Worm (Caenorhabditis elegans) whole organism, L4 larva: ENCODE data around the gene clec-264.

Experiments
- F10B5.3 ChIP-seq: sonication (generic microtip); optimal IDR thresholded peaks from 2 replicates; lab custom pipeline; 2016; ENCODE audit warnings: mild to moderate bottlenecking, missing genetic modification characterization, missing compliant biosample characterization
- F26F4.8 ChIP-seq: fragments of 200-800 bp; sonication (Bioruptor generic); conservative IDR thresholded peaks from 2 replicates; pipeline ENCODE4 v1.3.6; 2022; ENCODE audit warnings: missing genetic modification characterization, missing compliant biosample characterization
- F37D6.2 ChIP-seq: sonication (generic microtip); optimal IDR thresholded peaks from 2 replicates; lab custom pipeline; 2016; ENCODE audit warnings: mild to moderate bottlenecking, missing genetic modification characterization, missing compliant biosample characterization
- Y5F2A.4 ChIP-seq: fragments of 200-800 bp; sonication (Bioruptor generic); optimal IDR thresholded peaks from 2 replicates; lab custom pipeline; 2018; ENCODE audit warnings: mild to moderate bottlenecking, missing genetic modification characterization, missing compliant biosample characterization
- ZK546.5 ChIP-seq, 2 experiments: sonication (generic microtip); optimal IDR thresholded peaks; 2 replicates each; lab custom pipeline; 2017; ENCODE audit warnings: missing biosample characterization in 2 of 2, missing genetic modification characterization in 2 of 2
- aha-1 ChIP-seq: fragments of 150-350 bp; peaks from one replicate; lab custom pipeline; 2014; ENCODE audit warnings: missing biosample characterization, missing genetic modification characterization
- ama-1 ChIP-seq: fragments of 150-350 bp; optimal IDR thresholded peaks from 2 replicates; lab custom pipeline; 2014; ENCODE audit warnings: inconsistent platforms, mixed read lengths
- arid-1 ChIP-seq: fragments of 200-800 bp; sonication (Bioruptor generic); conservative IDR thresholded peaks from 2 replicates; pipeline ENCODE4 v1.3.6; 2022; ENCODE audit warnings: missing genetic modification reagents, missing genetic modification characterization, missing compliant biosample characterization
- ceh-20 ChIP-seq: fragments of 200-800 bp; sonication (Bioruptor generic); IDR thresholded peaks from 2 replicates; pipeline ENCODE4 v1.3.6; 2022; ENCODE audit warnings: missing genetic modification reagents, missing genetic modification characterization, missing compliant biosample characterization
- ceh-32 ChIP-seq: sonication (generic microtip); optimal IDR thresholded peaks from 2 replicates; lab custom pipeline; 2016; ENCODE audit warnings: mild to moderate bottlenecking, missing genetic modification characterization, missing compliant biosample characterization; ENCODE audit not compliant: poor library complexity
- cey-2 ChIP-seq: sonication (generic microtip); optimal IDR thresholded peaks from 3 replicates; lab custom pipeline; 2017; ENCODE audit warnings: missing genetic modification characterization, mild to moderate bottlenecking, missing compliant biosample characterization, antibody characterized with exemption, borderline replicate concordance; ENCODE audit not compliant: insufficient read depth
- ctbp-1 ChIP-seq: fragments of 200-800 bp; sonication (Bioruptor generic); IDR thresholded peaks from 2 replicates; pipeline ENCODE4 v1.3.6; 2022; ENCODE audit warnings: missing genetic modification reagents, missing genetic modification characterization, missing compliant biosample characterization
- daf-12 ChIP-seq: fragments of 150-350 bp; optimal IDR thresholded peaks from 2 replicates; lab custom pipeline; 2014; ENCODE audit warnings: missing biosample characterization, missing genetic modification reagents, missing genetic modification characterization
- daf-16 ChIP-seq, 3 experiments: sonication (generic microtip); optimal IDR thresholded peaks; 2 replicates each; lab custom pipeline; 2016 to 2017; ENCODE audit warnings: missing genetic modification characterization in 3 of 3, missing genetic modification reagents in 3 of 3, mild to moderate bottlenecking in 2 of 3, missing compliant biosample characterization in 2 of 3, missing biosample characterization in 1 of 3, moderate library complexity in 1 of 3
- dmd-6 ChIP-seq: fragments of 200-800 bp; sonication (Bioruptor generic); IDR thresholded peaks from 2 replicates; pipeline ENCODE4 v1.3.6; 2022; ENCODE audit warnings: missing genetic modification reagents, missing genetic modification characterization, missing compliant biosample characterization
- dmd-8 ChIP-seq: fragments of 200-800 bp; sonication (Bioruptor generic); IDR thresholded peaks from 2 replicates; pipeline ENCODE4 v1.3.6; 2022; ENCODE audit warnings: missing genetic modification characterization, missing compliant biosample characterization
- dmd-9 ChIP-seq: fragments of 200-800 bp; sonication (Bioruptor generic); IDR thresholded peaks from 2 replicates; pipeline ENCODE4 v1.3.6; 2022; ENCODE audit warnings: missing genetic modification reagents, missing genetic modification characterization, missing compliant biosample characterization
- dve-1 ChIP-seq: sonication (generic microtip); optimal IDR thresholded peaks from 2 replicates; lab custom pipeline; 2017; ENCODE audit warnings: antibody characterized with exemption, mild to moderate bottlenecking, missing genetic modification characterization, missing compliant biosample characterization; ENCODE audit not compliant: insufficient read depth
- fos-1 ChIP-seq: fragments of 150-350 bp; optimal IDR thresholded peaks from 2 replicates; lab custom pipeline; 2014; ENCODE audit warnings: missing biosample characterization, missing genetic modification characterization
- hif-1 ChIP-seq, 2 experiments: sonication (generic microtip); optimal IDR thresholded peaks; 2 replicates each; lab custom pipeline; 2016 to 2017; ENCODE audit warnings: missing compliant biosample characterization in 2 of 2, missing genetic modification characterization in 2 of 2, missing genetic modification reagents in 2 of 2, missing genotype in 2 of 2, mild to moderate bottlenecking in 1 of 2
- hlh-11 ChIP-seq: fragments of 200-800 bp; sonication (Bioruptor generic); optimal IDR thresholded peaks from 2 replicates; lab custom pipeline; 2018; ENCODE audit warnings: mild to moderate bottlenecking, missing genetic modification characterization, missing compliant biosample characterization
- lim-7 ChIP-seq: fragments of 200-800 bp; sonication (Bioruptor generic); IDR thresholded peaks from 2 replicates; pipeline ENCODE4 v1.3.6; 2022; ENCODE audit warnings: missing genetic modification characterization, missing compliant biosample characterization
- lin-15B ChIP-seq: fragments of 150-350 bp; sonication (generic microtip); optimal IDR thresholded peaks from 3 replicates; lab custom pipeline; 2014; ENCODE audit warnings: missing biosample characterization, missing genetic modification characterization
- lin-38 ChIP-seq: fragments of 200-800 bp; sonication (Bioruptor generic); IDR thresholded peaks from 2 replicates; pipeline ENCODE4 v1.3.6; 2022; ENCODE audit warnings: missing genetic modification reagents, missing genetic modification characterization, missing compliant biosample characterization
- lin-39 ChIP-seq: fragments of 150-350 bp; optimal IDR thresholded peaks from 2 replicates; lab custom pipeline; 2014; ENCODE audit warnings: missing biosample characterization, missing genetic modification reagents, missing genetic modification characterization
- lir-3 ChIP-seq: sonication (generic microtip); optimal IDR thresholded peaks from 2 replicates; lab custom pipeline; 2016; ENCODE audit warnings: mild to moderate bottlenecking, missing genetic modification characterization, missing compliant biosample characterization
- lsy-2 ChIP-seq, 2 experiments: fragments of 150-350 bp in 1 of 2; sonication (generic microtip) in 1 of 2; optimal IDR thresholded peaks; 2 replicates each; lab custom pipeline; 2014 to 2017; ENCODE audit warnings: missing biosample characterization in 2 of 2, missing genetic modification characterization in 2 of 2
- madf-5 ChIP-seq, 2 experiments: fragments of 200-800 bp; sonication (Bioruptor generic); IDR thresholded peaks; 2 replicates each; pipeline ENCODE4 v1.3.6; 2022; ENCODE audit warnings: missing compliant biosample characterization in 2 of 2, missing genetic modification characterization in 2 of 2
- mdt-29 ChIP-seq: fragments of 200-800 bp; sonication (Bioruptor generic); IDR thresholded peaks from 2 replicates; pipeline ENCODE4 v1.3.6; 2022; ENCODE audit warnings: missing genetic modification reagents, missing genetic modification characterization, missing compliant biosample characterization
- mep-1 ChIP-seq: fragments of 150-350 bp; sonication (generic microtip); optimal IDR thresholded peaks from 3 replicates; lab custom pipeline; 2014; ENCODE audit warnings: missing biosample characterization, missing genetic modification characterization
- mes-2 ChIP-seq: sonication (generic microtip); optimal IDR thresholded peaks from 2 replicates; lab custom pipeline; 2016; ENCODE audit warnings: missing genotype, mild to moderate bottlenecking, missing genetic modification characterization, missing compliant biosample characterization; ENCODE audit not compliant: poor library complexity, severe bottlenecking
- mxl-2 ChIP-seq: fragments of 200-800 bp; sonication (Bioruptor generic); conservative IDR thresholded peaks from 2 replicates; pipeline ENCODE4 v1.3.6; 2022; ENCODE audit warnings: missing genetic modification reagents, missing genetic modification characterization, missing compliant biosample characterization
- nhr-102 ChIP-seq: sonication (generic microtip); optimal IDR thresholded peaks from 2 replicates; lab custom pipeline; 2016; ENCODE audit warnings: mild to moderate bottlenecking, missing genetic modification characterization, moderate library complexity, missing compliant biosample characterization
- nhr-11 ChIP-seq: fragments of 150-350 bp; optimal IDR thresholded peaks from 2 replicates; lab custom pipeline; 2014; ENCODE audit warnings: missing biosample characterization, missing genetic modification characterization
- nhr-6 ChIP-seq: fragments of 150-350 bp; optimal IDR thresholded peaks from 2 replicates; lab custom pipeline; 2014; ENCODE audit warnings: missing biosample characterization, missing genetic modification characterization
- nhr-76 ChIP-seq: fragments of 150-350 bp; optimal IDR thresholded peaks from 2 replicates; lab custom pipeline; 2014; ENCODE audit warnings: missing biosample characterization, missing genetic modification characterization
- pha-4 ChIP-seq, 2 experiments: fragments of 150-350 bp in 1 of 2; fragments of 200-800 bp in 1 of 2; sonication (Bioruptor generic) in 1 of 2; IDR thresholded peaks in 1 of 2; optimal IDR thresholded peaks in 1 of 2; 2 replicates each; pipeline versions ENCODE4 v1.3.6 to Lab custom; 2014 to 2022; ENCODE audit warnings: missing genetic modification characterization in 2 of 2, missing genetic modification reagents in 2 of 2, missing biosample characterization in 1 of 2, missing compliant biosample characterization in 1 of 2
- php-3 ChIP-seq: fragments of 200-800 bp; sonication (Bioruptor generic); IDR thresholded peaks from 2 replicates; pipeline ENCODE4 v1.3.6; 2022; ENCODE audit warnings: missing genetic modification reagents, missing genetic modification characterization, missing compliant biosample characterization
- rbr-2 ChIP-seq: sonication (generic microtip); optimal IDR thresholded peaks from 2 replicates; lab custom pipeline; 2016; ENCODE audit warnings: missing genotype, missing genetic modification characterization, missing compliant biosample characterization
- saeg-2 ChIP-seq: fragments of 200-800 bp; sonication (Bioruptor generic); IDR thresholded peaks from 2 replicates; pipeline ENCODE4 v1.3.6; 2022; ENCODE audit warnings: missing genetic modification reagents, missing genetic modification characterization, missing compliant biosample characterization
- skn-1 ChIP-seq: fragments of 150-350 bp; optimal IDR thresholded peaks from 2 replicates; lab custom pipeline; 2014; ENCODE audit warnings: missing biosample characterization, missing genetic modification characterization
- snpc-1.2 ChIP-seq: fragments of 200-800 bp; sonication (Bioruptor generic); IDR thresholded peaks from 2 replicates; pipeline ENCODE4 v1.3.6; 2022; ENCODE audit warnings: missing genetic modification reagents, missing genetic modification characterization, missing compliant biosample characterization
- snpc-4 ChIP-seq: fragments of 150-350 bp; optimal IDR thresholded peaks from 2 replicates; lab custom pipeline; 2014; ENCODE audit warnings: missing biosample characterization, missing genetic modification characterization
- spr-1 ChIP-seq: sonication (generic microtip); optimal IDR thresholded peaks from 2 replicates; lab custom pipeline; 2016; ENCODE audit warnings: mild to moderate bottlenecking, missing genetic modification characterization, missing compliant biosample characterization
- tag-97 ChIP-seq: fragments of 200-800 bp; sonication (Bioruptor generic); IDR thresholded peaks from 2 replicates; pipeline ENCODE4 v1.3.6; 2022; ENCODE audit warnings: missing genetic modification characterization, missing compliant biosample characterization
- unc-130 ChIP-seq: sonication (generic microtip); optimal IDR thresholded peaks from 2 replicates; lab custom pipeline; 2016; ENCODE audit warnings: missing genetic modification reagents, missing genetic modification characterization, missing compliant biosample characterization
- unc-62 ChIP-seq, 3 experiments: fragments of 150-350 bp in 1 of 3; sonication (generic microtip); optimal IDR thresholded peaks in 2 of 3; peaks in 1 of 3; 1 replicate in 1 of 3; 2 replicates in 2 of 3; lab custom pipeline; 2014 to 2017; ENCODE audit warnings: missing biosample characterization in 3 of 3, missing genetic modification characterization in 3 of 3, missing genetic modification reagents in 3 of 3, missing genotype in 1 of 3
- zfp-2 ChIP-seq: sonication (generic microtip); optimal IDR thresholded peaks from 2 replicates; lab custom pipeline; 2016; ENCODE audit warnings: mild to moderate bottlenecking, missing genetic modification characterization, missing compliant biosample characterization
- zfp-3 ChIP-seq: fragments of 200-800 bp; sonication (Bioruptor generic); conservative IDR thresholded peaks from 2 replicates; pipeline ENCODE4 v1.3.6; 2022; ENCODE audit warnings: missing genetic modification reagents, missing genetic modification characterization, missing compliant biosample characterization
- ztf-11 ChIP-seq: fragments of 150-350 bp; optimal IDR thresholded peaks from 2 replicates; lab custom pipeline; 2014; ENCODE audit warnings: missing biosample characterization, missing genetic modification characterization

The clec-264 gene

DNA sequence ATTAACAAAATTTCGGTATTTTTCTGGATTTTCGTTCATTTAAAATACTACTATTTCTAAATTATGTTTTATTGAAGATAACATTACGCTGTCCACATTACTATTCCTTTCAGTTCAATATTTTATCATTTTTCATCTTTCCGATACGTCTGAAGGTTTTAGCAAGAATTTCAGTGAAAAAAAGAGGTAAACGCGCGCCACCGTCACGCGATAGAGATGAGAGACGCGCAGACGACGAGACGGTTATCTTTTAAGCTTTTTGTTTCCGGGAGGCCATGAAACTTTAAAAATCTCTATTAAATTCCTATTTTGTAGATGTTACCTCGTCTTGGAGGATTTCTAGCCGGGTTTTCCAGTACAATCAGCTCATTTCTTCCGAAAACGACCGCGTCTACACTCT, 12.7 kb downstream of the clec-264 start, which contains the start of gene mrps-12:
mrps-12 (plus strand) TSS at position 316 of the 400 bp plus-strand sequence.
- no peak for TF ChIP-seq unc-130 (GFP tag; lab: Kevin White, UChicago)
- TF ChIP-seq mdt-29 (GFP tag; lab: Robert Waterston, UW) = no peak
- TF ChIP-seq hif-1 (tag; optimal IDR thresholded peaks at IDR 0.05; lab: Kevin White, UChicago) = no peak
- peak; percentile 63 for TF ChIP-seq lin-38 (GFP tag; lab: Robert Waterston, UW)
- peak; percentile 3 for TF ChIP-seq nhr-6 (tag; lab: Kevin White, UChicago)
- TF ChIP-seq ceh-32 (tag; lab: Kevin White, UChicago) = no peak
- TF ChIP-seq ceh-20 (GFP tag; lab: Robert Waterston, UW) = no peak
- TF ChIP-seq mep-1 (tag; lab: Kevin White, UChicago) = peak; percentile 11
- TF ChIP-seq unc-62 (GFP tag; optimal IDR thresholded peaks at IDR 0.05 in 1 of 2; lab: Kevin White, UChicago) = no peak
- no peak for TF ChIP-seq unc-62 (tag; optimal IDR thresholded peaks at IDR 0.05; lab: Kevin White, UChicago)
- peak; percentile 55 for TF ChIP-seq mes-2 (tag; lab: Kevin White, UChicago)
- TF ChIP-seq lin-15B (tag; lab: Kevin White, UChicago) = no peak
- TF ChIP-seq zfp-2 (tag; lab: Kevin White, UChicago) = no peak
- TF ChIP-seq pha-4 (GFP tag; IDR thresholded peaks at IDR 0.05; lab: Robert Waterston, UW) = no peak
- no peak for TF ChIP-seq pha-4 (tag; optimal IDR thresholded peaks at IDR 0.05; lab: Kevin White, UChicago)
- TF ChIP-seq snpc-4 = no peak
- TF ChIP-seq madf-5 (GFP tag; IDR thresholded peaks at IDR 0.05; lab: Robert Waterston, UW) = no peak
- no peak for TF ChIP-seq dmd-6 (GFP tag; lab: Robert Waterston, UW)
- no peak for TF ChIP-seq fos-1 (tag; lab: Kevin White, UChicago)
- no peak for TF ChIP-seq dve-1 (tag; lab: Kevin White, UChicago)
- TF ChIP-seq nhr-76 (tag; lab: Kevin White, UChicago) = no peak
- TF ChIP-seq dmd-8 (GFP tag; lab: Robert Waterston, UW) = no peak
- no peak for TF ChIP-seq snpc-1.2 (GFP tag; lab: Robert Waterston, UW)
- no peak for TF ChIP-seq ztf-11
- TF ChIP-seq F26F4.8 = no peak
- no peak for TF ChIP-seq ctbp-1 (GFP tag; lab: Robert Waterston, UW)
- no peak for TF ChIP-seq mxl-2 (GFP tag; lab: Robert Waterston, UW)
- no peak for TF ChIP-seq ama-1 (lab: Kevin White, UChicago)
- TF ChIP-seq nhr-102 (tag; lab: Kevin White, UChicago) = no peak
- TF ChIP-seq hlh-11 (tag; lab: Kevin White, UChicago) = no peak
- no peak for TF ChIP-seq rbr-2 (tag; lab: Kevin White, UChicago)
- TF ChIP-seq F10B5.3 (tag; lab: Kevin White, UChicago) = no peak
- TF ChIP-seq saeg-2 = no peak
- peak; percentile 43 for TF ChIP-seq aha-1
- no peak for TF ChIP-seq zfp-3 (GFP tag; lab: Robert Waterston, UW)
- TF ChIP-seq lsy-2 (tag; optimal IDR thresholded peaks at IDR 0.05; lab: Kevin White, UChicago) = peak in 1 of 2 experiments; percentile 23
- no peak for TF ChIP-seq nhr-11 (tag; lab: Kevin White, UChicago)
- TF ChIP-seq lim-7 (GFP tag; lab: Robert Waterston, UW) = no peak
- TF ChIP-seq php-3 = no peak
- TF ChIP-seq lir-3 (tag; lab: Kevin White, UChicago) = no peak
- no peak for TF ChIP-seq daf-12 (tag; lab: Kevin White, UChicago)
- no peak for TF ChIP-seq tag-97
- TF ChIP-seq cey-2 (tag; lab: Kevin White, UChicago) = no peak
- TF ChIP-seq dmd-9 (GFP tag; lab: Robert Waterston, UW) = no peak
- no peak for TF ChIP-seq ZK546.5 (tag; optimal IDR thresholded peaks at IDR 0.05; lab: Kevin White, UChicago)
- no peak for TF ChIP-seq Y5F2A.4
- no peak for TF ChIP-seq arid-1 (GFP tag; lab: Robert Waterston, UW)
- no peak for TF ChIP-seq spr-1 (tag; lab: Kevin White, UChicago)
- no peak for TF ChIP-seq skn-1 (tag; lab: Kevin White, UChicago)
- no peak for TF ChIP-seq lin-39 (tag; lab: Kevin White, UChicago)
- no peak for TF ChIP-seq F37D6.2 (tag; lab: Kevin White, UChicago)
- TF ChIP-seq daf-16 (GFP tag; optimal IDR thresholded peaks at IDR 0.05; lab: Kevin White, UChicago) = no peak
- TF ChIP-seq daf-16 (tag; optimal IDR thresholded peaks at IDR 0.05; lab: Kevin White, UChicago) = peak; percentile 0
